Fruit fly (Drosophila melanogaster): ENCODE results near the gene smg.

dm6 chr3L:9039189-9039588, 41.4 kb upstream of the smg start:
- TF ChIP-seq CG7045 (GFP tag; optimal IDR thresholded peaks at IDR 0.05) (no peak), kay (GFP tag; ENCODE audit: borderline replicate concordance) (no peak), CG12768 (GFP tag; optimal IDR thresholded peaks at IDR 0.05) (no peak), CG14711 (tag; optimal IDR thresholded peaks at IDR 0.05) (no peak), Mnt (GFP tag; optimal IDR thresholded peaks at IDR 0.05) (no peak), cic (GFP tag; optimal IDR thresholded peaks at IDR 0.05) (no peak), Hr96 (GFP tag; optimal IDR thresholded peaks at IDR 0.05) (no peak)
